Fruit fly (Drosophila melanogaster): ENCODE data around the gene CG10801.

DNA sequence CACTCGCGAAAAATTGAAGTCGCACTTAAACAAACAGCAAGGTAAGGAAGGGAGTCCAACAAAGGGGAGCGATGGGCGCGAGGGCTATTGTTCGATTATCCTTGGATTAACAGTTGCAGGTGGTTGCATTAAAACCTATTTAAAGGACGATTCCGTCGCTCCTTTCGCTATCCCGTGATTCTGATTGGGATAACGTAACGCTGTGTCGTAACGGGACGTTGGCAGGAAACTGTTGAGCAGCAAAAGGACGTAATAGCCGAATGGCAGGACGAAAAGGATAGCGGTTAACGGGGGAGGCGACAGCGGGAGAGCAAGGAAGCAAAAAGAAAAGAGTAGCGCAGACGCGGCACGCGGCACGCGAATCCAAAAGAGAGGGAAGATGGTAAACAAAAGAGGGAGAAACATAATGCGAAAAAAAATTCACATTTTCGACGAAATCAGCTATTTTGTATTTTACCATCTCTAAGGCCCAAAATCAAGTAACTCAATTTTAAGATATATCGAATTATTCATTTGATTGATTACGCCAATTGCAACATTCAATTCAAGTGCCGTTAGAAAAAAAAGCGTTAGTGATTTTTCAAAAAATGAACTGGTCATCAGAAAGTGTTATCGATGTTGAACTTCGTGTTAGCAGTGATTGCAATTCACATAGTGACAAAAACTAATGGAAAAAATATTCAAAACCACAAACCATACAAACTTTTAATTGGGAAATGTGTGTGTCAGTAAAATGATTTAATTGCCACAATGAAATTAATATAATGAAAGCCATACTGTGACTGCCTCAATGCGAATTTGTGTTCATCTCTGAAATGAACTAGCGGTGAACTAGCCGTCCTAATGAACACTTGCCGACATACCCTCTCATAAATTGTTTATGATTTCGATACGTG lies 22.0 kb downstream of the CG10801 start, which contains the start of the genes CG10804 and CG10802:
- TF ChIP-seq CTCF (optimal IDR thresholded peaks at IDR 0.05) (no peak), CG8478 (optimal IDR thresholded peaks at IDR 0.05) (no peak)
